Fruit fly (Drosophila melanogaster) whole organism, adult: Measurements from ENCODE around the gene Catsup.

ENCODE experiments used
- CG11617 ChIP-seq: fragments of 200-800 bp; sonication (Bioruptor generic); optimal IDR thresholded peaks from 2 replicates; lab custom pipeline; 2017; ENCODE audit warnings: mild to moderate bottlenecking, missing biosample characterization, missing genetic modification reagents, missing genetic modification characterization
- CG12768 ChIP-seq: fragments of 200-800 bp; sonication (Bioruptor generic); optimal IDR thresholded peaks from 2 replicates; lab custom pipeline; 2017; ENCODE audit warnings: missing biosample characterization, missing genetic modification characterization, mild to moderate bottlenecking, moderate library complexity, missing genetic modification reagents
- CG14711 ChIP-seq: fragments of 200-800 bp; sonication (Bioruptor generic); optimal IDR thresholded peaks from 2 replicates; lab custom pipeline; 2018; ENCODE audit warnings: missing biosample characterization, mild to moderate bottlenecking, missing genetic modification characterization, moderate library complexity
- CG1620 ChIP-seq: fragments of 200-800 bp; sonication (Bioruptor generic); optimal IDR thresholded peaks from 2 replicates; lab custom pipeline; 2016; ENCODE audit warnings: missing biosample characterization, missing genetic modification characterization
- CG33017 ChIP-seq: fragments of 200-800 bp; sonication (Bioruptor generic); optimal IDR thresholded peaks from 2 replicates; lab custom pipeline; 2018; ENCODE audit warnings: missing biosample characterization, mild to moderate bottlenecking, missing genetic modification characterization, moderate library complexity
- CG5204 ChIP-seq: fragments of 200-800 bp; sonication (Bioruptor generic); optimal IDR thresholded peaks from 2 replicates; lab custom pipeline; 2016; ENCODE audit warnings: missing biosample characterization, missing genetic modification characterization
- CG7045 ChIP-seq: fragments of 200-800 bp; sonication (Bioruptor generic); optimal IDR thresholded peaks from 2 replicates; lab custom pipeline; 2017; ENCODE audit warnings: missing biosample characterization, mild to moderate bottlenecking, missing genetic modification characterization
- CG7101 ChIP-seq: fragments of 200-800 bp; sonication (Bioruptor generic); optimal IDR thresholded peaks from 2 replicates; lab custom pipeline; 2018; ENCODE audit warnings: missing biosample characterization, mild to moderate bottlenecking, missing genetic modification characterization, moderate library complexity
- Clk ChIP-seq: fragments of 200-800 bp; sonication (Bioruptor generic); optimal IDR thresholded peaks from 2 replicates; lab custom pipeline; 2017; ENCODE audit warnings: missing biosample characterization, missing genetic modification characterization
- Crg-1 ChIP-seq: fragments of 200-800 bp; sonication (Bioruptor generic); optimal IDR thresholded peaks from 2 replicates; lab custom pipeline; 2016; ENCODE audit warnings: missing biosample characterization, missing genetic modification characterization
- Hr96 ChIP-seq: fragments of 200-800 bp; sonication (Bioruptor generic); optimal IDR thresholded peaks from 2 replicates; lab custom pipeline; 2016; ENCODE audit warnings: missing biosample characterization, missing genetic modification characterization
- Mnt ChIP-seq: fragments of 200-800 bp; sonication (Bioruptor generic); optimal IDR thresholded peaks from 2 replicates; lab custom pipeline; 2016; ENCODE audit warnings: missing biosample characterization, mild to moderate bottlenecking, missing genetic modification characterization
- bab1 ChIP-seq: fragments of 200-800 bp; sonication (Bioruptor generic); optimal IDR thresholded peaks from 3 replicates; lab custom pipeline; 2019; ENCODE audit warnings: missing biosample characterization, mild to moderate bottlenecking, missing genetic modification characterization, moderate library complexity
- cic ChIP-seq: fragments of 200-800 bp; sonication (Bioruptor generic); optimal IDR thresholded peaks from 2 replicates; lab custom pipeline; 2017; ENCODE audit warnings: missing biosample characterization, mild to moderate bottlenecking, missing genetic modification characterization, moderate library complexity
- kay ChIP-seq: fragments of 200-800 bp; sonication (Bioruptor generic); peaks from one replicate; lab custom pipeline; 2016; ENCODE audit warnings: missing biosample characterization, missing genetic modification characterization, borderline replicate concordance
- ovo ChIP-seq: fragments of 200-800 bp; sonication (Bioruptor generic); optimal IDR thresholded peaks from 2 replicates; lab custom pipeline; 2016; ENCODE audit warnings: missing biosample characterization, missing genetic modification characterization
- pad ChIP-seq: fragments of 200-800 bp; sonication (Bioruptor generic); optimal IDR thresholded peaks from 3 replicates; lab custom pipeline; 2017; ENCODE audit warnings: missing biosample characterization, missing genetic modification characterization, mild to moderate bottlenecking, moderate library complexity, missing genetic modification reagents
- tj ChIP-seq: fragments of 200-800 bp; sonication (Bioruptor generic); optimal IDR thresholded peaks from 3 replicates; lab custom pipeline; 2017; ENCODE audit warnings: missing biosample characterization, mild to moderate bottlenecking, missing genetic modification characterization, moderate library complexity
- toe ChIP-seq: fragments of 200-800 bp; sonication (Bioruptor generic); optimal IDR thresholded peaks from 2 replicates; lab custom pipeline; 2016; ENCODE audit warnings: missing biosample characterization, missing genetic modification characterization

The Catsup gene

dm6 chr2L:19074099-19074828 is 32.6 kb downstream of the Catsup start, which contains the start of gene CG17572:
Gene CG17572, minus strand, starts transcription at chr2L:19074149.
- TF ChIP-seq CG14711 (tag; lab: Kevin White, UChicago) = no peak
- TF ChIP-seq CG33017 = no peak
- TF ChIP-seq bab1 = no peak
- TF ChIP-seq ovo (GFP tag; lab: Kevin White, UChicago) = no peak
- no peak for TF ChIP-seq CG11617
- TF ChIP-seq CG5204 = no peak
- no peak for TF ChIP-seq kay
- no peak for TF ChIP-seq pad (GFP tag; lab: Kevin White, UChicago)
- no peak for TF ChIP-seq Hr96 (GFP tag; lab: Kevin White, UChicago)
- TF ChIP-seq CG7045 (GFP tag; lab: Kevin White, UChicago) = no peak
- TF ChIP-seq Clk (GFP tag; lab: Kevin White, UChicago) = no peak
- no peak for TF ChIP-seq toe (GFP tag; lab: Kevin White, UChicago)
- no peak for TF ChIP-seq Crg-1
- no peak for TF ChIP-seq CG12768
- TF ChIP-seq cic (GFP tag; lab: Kevin White, UChicago) = no peak
- TF ChIP-seq Mnt = no peak

- no peak for TF ChIP-seq kay
- TF ChIP-seq Clk (GFP tag; lab: Kevin White, UChicago) = no peak
- no peak for TF ChIP-seq CG14711 (tag; lab: Kevin White, UChicago)
- no peak for TF ChIP-seq CG12768
- no peak for TF ChIP-seq cic (GFP tag; lab: Kevin White, UChicago)
- TF ChIP-seq CG7045 (GFP tag; lab: Kevin White, UChicago) = no peak
- TF ChIP-seq bab1 = no peak
- TF ChIP-seq CG5204 = no peak
- no peak for TF ChIP-seq pad (GFP tag; lab: Kevin White, UChicago)
- no peak for TF ChIP-seq CG33017
- no peak for TF ChIP-seq Crg-1
- no peak for TF ChIP-seq tj (GFP tag; lab: Kevin White, UChicago)
- no peak for TF ChIP-seq Hr96 (GFP tag; lab: Kevin White, UChicago)
- TF ChIP-seq Mnt = no peak
These were observed 37.3 kb downstream of the Catsup start, which contains the start of gene CG10700 for dm6 chr2L:19078928-19079327. Gene CG10700, minus strand, starts transcription at chr2L:19079028.

dm6 chr2L:19079742-19080141 is 38.1 kb downstream of the Catsup start:
- peak; percentile 7 for TF ChIP-seq kay
- TF ChIP-seq CG33017 = no peak

dm6 chr2L:19083320-19083764 is 41.7 kb downstream of the Catsup start:
- TF ChIP-seq Crg-1 (no peak), CG7101 (tag; lab: Kevin White, UChicago) (no peak), pad (GFP tag; lab: Kevin White, UChicago) (peak; percentile 79), CG12768 (no peak), CG5204 (no peak)

dm6 chr2L:19088895-19089294 is 47.2 kb downstream of the Catsup start:
- TF ChIP-seq CG7101 (tag; lab: Kevin White, UChicago) (no peak), CG5204 (no peak), ovo (GFP tag; lab: Kevin White, UChicago) (no peak), CG11617 (no peak), CG1620 (GFP tag; lab: Kevin White, UChicago) (no peak), CG12768 (no peak), Hr96 (GFP tag; lab: Kevin White, UChicago) (no peak), Crg-1 (no peak), CG33017 (no peak), CG14711 (tag; lab: Kevin White, UChicago) (no peak), Mnt (no peak)

- TF ChIP-seq Hr96 (GFP tag; lab: Kevin White, UChicago) = no peak
These were observed 47.7 kb downstream of the Catsup start for dm6 chr2L:19089385-19089784.
